Worm (Caenorhabditis elegans): ENCODE results near the gene ZC262.7.

ce11 chrIII:8325574-8326513 is 18.3 kb downstream of the ZC262.7 start, which contains the start of gene ZC262.13:
- TF ChIP-seq him-1 (tag; optimal IDR thresholded peaks at IDR 0.05) (no peak), W03F9.2 (tag; optimal IDR thresholded peaks at IDR 0.05) (no peak), dao-5 (tag; optimal IDR thresholded peaks at IDR 0.05) (no peak)
